Worm (Caenorhabditis elegans) whole organism, L1 larva: Measurements from ENCODE around the gene F46C8.8.

Experiments
- F16B12.6 ChIP-seq: fragments of 150-350 bp; optimal IDR thresholded peaks from 2 replicates; lab custom pipeline; 2014; ENCODE audit warnings: missing biosample characterization, missing genetic modification characterization
- ceh-8 ChIP-seq: fragments of 200-800 bp; sonication (Bioruptor generic); optimal IDR thresholded peaks from 2 replicates; lab custom pipeline; 2018; ENCODE audit warnings: mild to moderate bottlenecking, missing genetic modification characterization, moderate library complexity, missing compliant biosample characterization
- ceh-82 ChIP-seq, 3 experiments: fragments of 150-350 bp in 1 of 3; sonication (generic microtip) in 2 of 3; optimal IDR thresholded peaks; 2 replicates each; lab custom pipeline; 2014 to 2017; ENCODE audit warnings: missing biosample characterization in 3 of 3, missing genetic modification characterization in 3 of 3
- ceh-90 ChIP-seq: sonication (generic microtip); optimal IDR thresholded peaks from 2 replicates; lab custom pipeline; 2016; ENCODE audit warnings: missing genetic modification characterization, missing compliant biosample characterization
- efl-1 ChIP-seq, 4 experiments: fragments of 150-350 bp; optimal IDR thresholded peaks in 3 of 4; peaks in 1 of 4; 1 replicate in 1 of 4; 2 replicates in 3 of 4; lab custom pipeline; 2014; ENCODE audit warnings: missing biosample characterization in 2 of 4, missing genetic modification characterization in 2 of 4, missing genetic modification reagents in 2 of 4
- egl-27 ChIP-seq, 2 experiments: fragments of 150-350 bp in 1 of 2; sonication (generic microtip); optimal IDR thresholded peaks; 3 replicates each; lab custom pipeline; 2017 to 2018; ENCODE audit warnings: missing biosample characterization in 2 of 2, missing genetic modification characterization in 2 of 2, missing genetic modification reagents in 2 of 2
- elt-2 ChIP-seq: sonication (generic microtip); optimal IDR thresholded peaks from 2 replicates; lab custom pipeline; 2016; ENCODE audit warnings: missing genetic modification characterization, mild to moderate bottlenecking, inconsistent platforms, missing compliant biosample characterization, missing genetic modification reagents
- elt-3 ChIP-seq, 6 experiments: fragments of 150-350 bp in 1 of 6; sonication (generic microtip); optimal IDR thresholded peaks; 2 replicates each; lab custom pipeline; 2017 to 2018; ENCODE audit warnings: missing biosample characterization in 6 of 6, missing genetic modification characterization in 6 of 6, inconsistent platforms in 1 of 6
- fkh-10 ChIP-seq: sonication (generic microtip); optimal IDR thresholded peaks from 2 replicates; lab custom pipeline; 2017; ENCODE audit warnings: missing biosample characterization, missing genetic modification reagents, missing genetic modification characterization
- fkh-4 ChIP-seq: sonication (generic microtip); optimal IDR thresholded peaks from 2 replicates; lab custom pipeline; 2016; ENCODE audit warnings: missing compliant biosample characterization, missing genetic modification characterization, borderline replicate concordance
- grh-1 ChIP-seq: fragments of 200-800 bp; sonication (Bioruptor generic); IDR thresholded peaks from 2 replicates; pipeline ENCODE4 v1.3.6; 2022; ENCODE audit warnings: missing genetic modification reagents, missing genetic modification characterization, missing compliant biosample characterization
- hlh-4 ChIP-seq: sonication (generic microtip); optimal IDR thresholded peaks from 2 replicates; lab custom pipeline; 2016; ENCODE audit warnings: mild to moderate bottlenecking, missing genetic modification characterization, missing compliant biosample characterization
- hpl-2 ChIP-seq: fragments of 150-350 bp; optimal IDR thresholded peaks from 2 replicates; lab custom pipeline; 2014; ENCODE audit warnings: missing biosample characterization, missing genetic modification reagents, missing genetic modification characterization
- isw-1 ChIP-seq: fragments of 200-800 bp; sonication (Bioruptor generic); IDR thresholded peaks from 2 replicates; pipeline ENCODE4 v1.3.6; 2022; ENCODE audit warnings: missing genetic modification characterization, missing compliant biosample characterization
- lin-13 ChIP-seq: fragments of 150-350 bp; optimal IDR thresholded peaks from 2 replicates; lab custom pipeline; 2014; ENCODE audit warnings: missing biosample characterization, missing genetic modification reagents, missing genetic modification characterization
- lin-14 ChIP-seq: fragments of 200-800 bp; sonication (Bioruptor generic); optimal IDR thresholded peaks from 2 replicates; lab custom pipeline; 2018; ENCODE audit warnings: mild to moderate bottlenecking, missing genetic modification characterization, moderate library complexity, missing compliant biosample characterization
- lir-3 ChIP-seq: sonication (generic microtip); optimal IDR thresholded peaks from 2 replicates; lab custom pipeline; 2016; ENCODE audit warnings: mild to moderate bottlenecking, missing genetic modification characterization, moderate library complexity, missing compliant biosample characterization; ENCODE audit not compliant: poor library complexity
- mdl-1 ChIP-seq, 2 experiments: fragments of 150-350 bp; optimal IDR thresholded peaks; 2 replicates each; lab custom pipeline; 2014 to 2017; ENCODE audit warnings: missing biosample characterization in 2 of 2, missing genetic modification characterization in 2 of 2, inconsistent platforms in 1 of 2
- mef-2 ChIP-seq: fragments of 150-350 bp; optimal IDR thresholded peaks from 2 replicates; lab custom pipeline; 2014; ENCODE audit warnings: missing biosample characterization, missing genetic modification characterization
- nhr-12 ChIP-seq: sonication (generic microtip); optimal IDR thresholded peaks from 2 replicates; lab custom pipeline; 2017; ENCODE audit warnings: missing biosample characterization, missing genetic modification characterization
- nhr-76 ChIP-seq: sonication (generic microtip); optimal IDR thresholded peaks from 2 replicates; lab custom pipeline; 2017; ENCODE audit warnings: missing biosample characterization, missing genetic modification characterization
- nhr-84 ChIP-seq: sonication (generic microtip); optimal IDR thresholded peaks from 2 replicates; lab custom pipeline; 2017; ENCODE audit warnings: missing biosample characterization, missing genetic modification characterization
- pag-3 ChIP-seq: sonication (generic microtip); optimal IDR thresholded peaks from 2 replicates; lab custom pipeline; 2017; ENCODE audit warnings: missing genetic modification characterization, mild to moderate bottlenecking, missing compliant biosample characterization, antibody characterized with exemption, borderline replicate concordance; ENCODE audit not compliant: insufficient read depth
- rnt-1 ChIP-seq: sonication (generic microtip); optimal IDR thresholded peaks from 2 replicates; lab custom pipeline; 2016; ENCODE audit warnings: mild to moderate bottlenecking, missing genetic modification characterization, moderate library complexity, missing compliant biosample characterization
- skn-1 ChIP-seq: fragments of 150-350 bp; optimal IDR thresholded peaks from 2 replicates; lab custom pipeline; 2014; ENCODE audit warnings: missing biosample characterization, missing genetic modification characterization
- sptf-1 ChIP-seq: fragments of 150-350 bp; optimal IDR thresholded peaks from 2 replicates; lab custom pipeline; 2014; ENCODE audit warnings: missing biosample characterization, missing genetic modification characterization
- swsn-7 ChIP-seq: sonication (generic microtip); optimal IDR thresholded peaks from 2 replicates; lab custom pipeline; 2016; ENCODE audit warnings: missing genetic modification characterization, missing compliant biosample characterization
- tbx-2 ChIP-seq: sonication (generic microtip); optimal IDR thresholded peaks from 2 replicates; lab custom pipeline; 2016; ENCODE audit warnings: missing genetic modification characterization, missing compliant biosample characterization
- unc-130 ChIP-seq: fragments of 150-350 bp; optimal IDR thresholded peaks from 2 replicates; lab custom pipeline; 2017; ENCODE audit warnings: missing biosample characterization, missing genetic modification characterization, inconsistent platforms
- unc-62 ChIP-seq: fragments of 150-350 bp; optimal IDR thresholded peaks from 2 replicates; lab custom pipeline; 2014; ENCODE audit warnings: missing biosample characterization, missing genetic modification reagents, missing genetic modification characterization
- unc-86 ChIP-seq: sonication (generic microtip); optimal IDR thresholded peaks from 2 replicates; lab custom pipeline; 2016; ENCODE audit warnings: missing genetic modification characterization, missing compliant biosample characterization
- zag-1 ChIP-seq: fragments of 150-350 bp; optimal IDR thresholded peaks from 2 replicates; lab custom pipeline; 2014; ENCODE audit warnings: missing biosample characterization, missing genetic modification characterization
- zip-4 ChIP-seq: fragments of 200-800 bp; sonication (Bioruptor generic); optimal IDR thresholded peaks from 2 replicates; lab custom pipeline; 2018; ENCODE audit warnings: mild to moderate bottlenecking, missing genetic modification characterization, moderate library complexity, missing compliant biosample characterization

The F46C8.8 gene

DNA sequence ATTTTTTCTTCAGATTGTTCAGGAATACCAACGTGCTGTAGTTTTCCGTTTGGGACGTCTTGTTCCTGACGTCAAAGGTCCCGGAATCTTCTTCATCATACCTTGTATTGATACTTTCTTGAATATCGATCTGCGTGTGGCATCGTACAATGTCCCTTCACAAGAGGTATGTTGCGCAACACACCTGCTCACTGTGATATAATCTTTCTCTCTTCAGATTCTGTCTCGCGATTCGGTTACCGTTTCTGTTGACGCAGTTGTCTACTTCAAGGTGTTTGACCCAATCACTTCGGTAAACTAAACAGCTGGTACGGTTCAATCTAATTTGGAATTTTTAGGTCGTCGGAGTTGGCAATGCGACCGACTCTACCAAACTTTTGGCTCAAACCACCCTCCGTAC lies 9.2 kb upstream of the F46C8.8 start:
- no peak for TF ChIP-seq hlh-4 (tag; lab: Kevin White, UChicago)
- TF ChIP-seq rnt-1 (tag; lab: Kevin White, UChicago) = no peak
- TF ChIP-seq F16B12.6 (tag; lab: Kevin White, UChicago) = no peak
- no peak for TF ChIP-seq ceh-8 (GFP tag; lab: Kevin White, UChicago)
- TF ChIP-seq fkh-10 (GFP tag; lab: Kevin White, UChicago) = no peak
- TF ChIP-seq mef-2 (tag; lab: Kevin White, UChicago) = no peak
- no peak for TF ChIP-seq nhr-84 (tag; lab: Kevin White, UChicago)
- no peak for TF ChIP-seq hpl-2 (GFP tag; lab: Kevin White, UChicago)
- TF ChIP-seq unc-130 (tag; lab: Kevin White, UChicago) = no peak
- no peak for TF ChIP-seq unc-62 (GFP tag; lab: Kevin White, UChicago)
- no peak for TF ChIP-seq zag-1 (tag; lab: Kevin White, UChicago)
- TF ChIP-seq efl-1 (optimal IDR thresholded peaks at IDR 0.05; lab: Kevin White, UChicago) = no peak
- TF ChIP-seq efl-1 (GFP tag; optimal IDR thresholded peaks at IDR 0.05 in 1 of 2; lab: Kevin White, UChicago) = no peak
- no peak for TF ChIP-seq tbx-2

ce11 chrX:7562625-7563024 lies 8.4 kb upstream of the F46C8.8 start, which contains the start of gene sto-1:
Gene sto-1, plus strand, starts transcription at chrX:7562824.
- no peak for TF ChIP-seq lir-3 (tag; lab: Kevin White, UChicago)
- no peak for TF ChIP-seq unc-62 (GFP tag; lab: Kevin White, UChicago)
- TF ChIP-seq fkh-4 (tag; lab: Kevin White, UChicago) = no peak
- no peak for TF ChIP-seq isw-1 (GFP tag; lab: Robert Waterston, UW)
- no peak for TF ChIP-seq pag-3 (tag; lab: Kevin White, UChicago)
- no peak for TF ChIP-seq zip-4 (GFP tag; lab: Kevin White, UChicago)
- TF ChIP-seq ceh-82 (tag; optimal IDR thresholded peaks at IDR 0.05; lab: Kevin White, UChicago) = no peak
- no peak for TF ChIP-seq elt-3 (tag; optimal IDR thresholded peaks at IDR 0.05; lab: Kevin White, UChicago)
- no peak for TF ChIP-seq swsn-7 (tag; lab: Kevin White, UChicago)
- no peak for TF ChIP-seq mdl-1 (tag; optimal IDR thresholded peaks at IDR 0.05; lab: Kevin White, UChicago)
- no peak for TF ChIP-seq nhr-12
- no peak for TF ChIP-seq lin-14 (GFP tag; lab: Kevin White, UChicago)
- no peak for TF ChIP-seq lin-13 (GFP tag; lab: Kevin White, UChicago)
- no peak for TF ChIP-seq hpl-2 (GFP tag; lab: Kevin White, UChicago)
- no peak for TF ChIP-seq egl-27 (tag; optimal IDR thresholded peaks at IDR 0.05; lab: Kevin White, UChicago)
- TF ChIP-seq sptf-1 (tag; lab: Kevin White, UChicago) = no peak
- no peak for TF ChIP-seq unc-130 (tag; lab: Kevin White, UChicago)
- no peak for TF ChIP-seq hlh-4 (tag; lab: Kevin White, UChicago)
- TF ChIP-seq efl-1 (optimal IDR thresholded peaks at IDR 0.05; lab: Kevin White, UChicago) = no peak
- no peak for TF ChIP-seq efl-1 (GFP tag; optimal IDR thresholded peaks at IDR 0.05 in 1 of 2; lab: Kevin White, UChicago)
- no peak for TF ChIP-seq unc-86 (tag; lab: Kevin White, UChicago)

DNA sequence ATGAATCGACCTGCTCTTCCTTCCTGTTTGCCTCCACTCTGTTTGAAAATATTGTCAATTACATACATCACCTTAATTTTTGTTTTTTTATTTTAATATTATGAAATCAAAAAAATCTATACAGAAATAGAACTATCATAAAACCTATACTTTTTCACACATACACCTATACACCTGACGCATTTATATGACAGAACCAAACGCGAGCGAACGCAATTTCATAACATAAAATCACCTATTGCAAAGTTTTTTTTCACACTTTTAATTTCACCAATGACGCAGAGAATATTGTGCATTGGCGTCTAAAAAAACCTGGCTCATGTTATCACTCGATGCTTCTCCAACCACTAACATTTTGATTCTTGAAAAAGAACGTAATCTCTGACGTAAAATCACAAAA lies 7.7 kb upstream of the F46C8.8 start:
- TF ChIP-seq skn-1 (tag; lab: Kevin White, UChicago) (peak; percentile 18), ceh-90 (tag; lab: Kevin White, UChicago) (no peak)

ce11 chrX:7558928-7559455 lies 4.8 kb upstream of the F46C8.8 start, which contains the start of the genes PDB1.1 and F08C6.5:
Gene PDB1.1, minus strand, starts transcription at chrX:7559085.
Gene F08C6.5, plus strand, starts transcription at chrX:7559405.
- TF ChIP-seq elt-2 (tag; lab: Kevin White, UChicago) (peak; percentile 43), nhr-76 (tag; lab: Kevin White, UChicago) (no peak), grh-1 (no peak), efl-1 (optimal IDR thresholded peaks at IDR 0.05; lab: Kevin White, UChicago) (no peak), efl-1 (GFP tag; optimal IDR thresholded peaks at IDR 0.05 in 1 of 2; lab: Kevin White, UChicago) (no peak)
